Worm (Caenorhabditis elegans) whole organism, mixed stage, embryonic: Measurements from ENCODE around the gene F54F7.2.

Experiments
- M03D4.4 ChIP-seq: sonication (generic microtip); optimal IDR thresholded peaks from 2 replicates; lab custom pipeline; 2017; ENCODE audit warnings: mild to moderate bottlenecking, missing genetic modification characterization, missing compliant biosample characterization
- bed-3 ChIP-seq: fragments of 200-800 bp; sonication (Bioruptor generic); optimal IDR thresholded peaks from 3 replicates; lab custom pipeline; 2018; ENCODE audit warnings: mild to moderate bottlenecking, missing genetic modification characterization, moderate library complexity, missing compliant biosample characterization
- blmp-1 ChIP-seq: fragments of 150-350 bp; optimal IDR thresholded peaks from 2 replicates; lab custom pipeline; 2014; ENCODE audit warnings: missing biosample characterization, missing genetic modification characterization
- ceh-39 ChIP-seq: fragments of 150-350 bp; optimal IDR thresholded peaks from 2 replicates; lab custom pipeline; 2014; ENCODE audit warnings: missing biosample characterization, missing genetic modification characterization
- ceh-43 ChIP-seq: fragments of 200-800 bp; sonication (Bioruptor generic); optimal IDR thresholded peaks from 2 replicates; lab custom pipeline; 2018; ENCODE audit warnings: mild to moderate bottlenecking, missing genetic modification characterization, moderate library complexity, missing compliant biosample characterization
- ceh-83 ChIP-seq: fragments of 200-800 bp; sonication (Bioruptor generic); optimal IDR thresholded peaks from 2 replicates; lab custom pipeline; 2018; ENCODE audit warnings: mild to moderate bottlenecking, missing genetic modification characterization, missing compliant biosample characterization
- drap-1 ChIP-seq: fragments of 200-800 bp; sonication (Bioruptor generic); optimal IDR thresholded peaks from 3 replicates; lab custom pipeline; 2018; ENCODE audit warnings: mild to moderate bottlenecking, missing genetic modification characterization, missing compliant biosample characterization
- elt-1 ChIP-seq: sonication (generic microtip); optimal IDR thresholded peaks from 2 replicates; lab custom pipeline; 2017; ENCODE audit warnings: missing genetic modification characterization, mild to moderate bottlenecking, missing compliant biosample characterization, antibody characterized with exemption, moderate library complexity, borderline replicate concordance; ENCODE audit not compliant: insufficient read depth
- elt-3 ChIP-seq: fragments of 150-350 bp; optimal IDR thresholded peaks from 2 replicates; lab custom pipeline; 2014; ENCODE audit warnings: missing biosample characterization, missing genetic modification characterization
- flh-1 ChIP-seq: fragments of 200-800 bp; sonication (Bioruptor generic); optimal IDR thresholded peaks from 2 replicates; lab custom pipeline; 2018; ENCODE audit warnings: mild to moderate bottlenecking, missing genetic modification characterization, moderate library complexity, missing compliant biosample characterization
- ham-2 ChIP-seq: fragments of 200-800 bp; sonication (Bioruptor generic); optimal IDR thresholded peaks from 2 replicates; lab custom pipeline; 2018; ENCODE audit warnings: mild to moderate bottlenecking, missing genetic modification characterization, missing compliant biosample characterization
- hlh-1 ChIP-seq: fragments of 150-350 bp; optimal IDR thresholded peaks from 2 replicates; lab custom pipeline; 2014; ENCODE audit warnings: missing biosample characterization, missing genetic modification reagents, missing genetic modification characterization
- lin-13 ChIP-seq: fragments of 150-350 bp; optimal IDR thresholded peaks from 2 replicates; lab custom pipeline; 2014; ENCODE audit warnings: missing biosample characterization, missing genetic modification characterization
- lin-32 ChIP-seq: fragments of 200-800 bp; sonication (Bioruptor generic); optimal IDR thresholded peaks from 2 replicates; lab custom pipeline; 2018; ENCODE audit warnings: mild to moderate bottlenecking, missing genetic modification characterization, missing compliant biosample characterization
- lsy-2 ChIP-seq: fragments of 150-350 bp; optimal IDR thresholded peaks from 2 replicates; lab custom pipeline; 2014; ENCODE audit warnings: missing biosample characterization, missing genetic modification characterization
- mab-5 ChIP-seq: fragments of 150-350 bp; optimal IDR thresholded peaks from 2 replicates; lab custom pipeline; 2014; ENCODE audit warnings: missing biosample characterization, missing genetic modification characterization
- mep-1 ChIP-seq: fragments of 150-350 bp; optimal IDR thresholded peaks from 2 replicates; lab custom pipeline; 2017; ENCODE audit warnings: missing biosample characterization, missing genetic modification reagents, missing genetic modification characterization, inconsistent platforms
- mls-2 ChIP-seq: sonication (generic microtip); optimal IDR thresholded peaks from 2 replicates; lab custom pipeline; 2016; ENCODE audit warnings: mild to moderate bottlenecking, missing genetic modification characterization, moderate library complexity, missing compliant biosample characterization
- nhr-2 ChIP-seq: fragments of 150-350 bp; optimal IDR thresholded peaks from 2 replicates; lab custom pipeline; 2014; ENCODE audit warnings: missing biosample characterization, missing genetic modification characterization
- nhr-237 ChIP-seq: fragments of 150-350 bp; optimal IDR thresholded peaks from 2 replicates; lab custom pipeline; 2014; ENCODE audit warnings: missing biosample characterization, missing genetic modification characterization
- nhr-28 ChIP-seq: fragments of 150-350 bp; optimal IDR thresholded peaks from 2 replicates; lab custom pipeline; 2014; ENCODE audit warnings: missing biosample characterization, missing genetic modification characterization
- nhr-76 ChIP-seq: sonication (generic microtip); optimal IDR thresholded peaks from 2 replicates; lab custom pipeline; 2017; ENCODE audit warnings: missing biosample characterization, missing genetic modification characterization
- pha-4 ChIP-seq: fragments of 150-350 bp; optimal IDR thresholded peaks from 2 replicates; lab custom pipeline; 2018; ENCODE audit warnings: missing biosample characterization, missing genetic modification reagents, missing genetic modification characterization
- sem-2 ChIP-seq: fragments of 200-800 bp; sonication (Bioruptor generic); optimal IDR thresholded peaks from 2 replicates; lab custom pipeline; 2018; ENCODE audit warnings: mild to moderate bottlenecking, missing genetic modification characterization, missing compliant biosample characterization
- snpc-4 ChIP-seq: fragments of 150-350 bp; optimal IDR thresholded peaks from 2 replicates; lab custom pipeline; 2014; ENCODE audit warnings: missing biosample characterization, missing genetic modification characterization
- tbx-8 ChIP-seq: fragments of 200-800 bp; sonication (Bioruptor generic); optimal IDR thresholded peaks from 2 replicates; lab custom pipeline; 2018; ENCODE audit warnings: mild to moderate bottlenecking, missing genetic modification characterization, moderate library complexity, missing compliant biosample characterization
- unc-120 ChIP-seq: sonication (generic microtip); optimal IDR thresholded peaks from 2 replicates; lab custom pipeline; 2017; ENCODE audit warnings: missing genetic modification characterization, missing compliant biosample characterization; ENCODE audit not compliant: poor library complexity, severe bottlenecking
- unc-39 ChIP-seq: fragments of 150-350 bp; optimal IDR thresholded peaks from 2 replicates; lab custom pipeline; 2014; ENCODE audit warnings: missing biosample characterization, missing genetic modification characterization
- unc-62 ChIP-seq: fragments of 150-350 bp; optimal IDR thresholded peaks from 2 replicates; lab custom pipeline; 2014; ENCODE audit warnings: missing biosample characterization, missing genetic modification reagents, missing genetic modification characterization
- zip-8 ChIP-seq: fragments of 150-350 bp; optimal IDR thresholded peaks from 2 replicates; lab custom pipeline; 2014; ENCODE audit warnings: missing biosample characterization, missing genetic modification characterization
- ztf-11 ChIP-seq: fragments of 150-350 bp; optimal IDR thresholded peaks from 2 replicates; lab custom pipeline; 2014; ENCODE audit warnings: missing biosample characterization, missing genetic modification characterization

Gene F54F7.2

DNA sequence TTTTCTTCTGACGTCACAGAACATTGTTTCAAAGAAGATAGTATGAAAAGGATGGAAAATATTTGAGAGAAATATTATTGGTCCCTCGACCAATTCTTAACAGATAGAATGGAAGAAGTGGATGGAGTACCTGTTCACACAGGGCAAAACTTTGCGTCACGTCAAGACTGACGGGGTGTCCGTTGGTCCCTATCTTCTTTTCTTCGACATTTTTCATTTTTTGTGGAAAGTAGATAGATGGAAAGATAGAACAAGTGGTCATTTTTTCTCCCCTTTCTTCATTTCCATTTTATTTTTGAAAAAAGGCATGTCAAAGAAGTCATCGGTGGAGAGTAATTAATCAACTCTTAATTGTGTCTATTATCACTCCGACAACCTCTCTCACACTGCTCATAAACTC is 24.8 kb upstream of the F54F7.2 start:
- no peak for TF ChIP-seq mls-2 (tag; lab: Kevin White, UChicago)
- no peak for TF ChIP-seq ceh-39
- no peak for TF ChIP-seq snpc-4 (tag; lab: Kevin White, UChicago)
- peak; percentile 19 for TF ChIP-seq unc-120 (tag; lab: Kevin White, UChicago)
- no peak for TF ChIP-seq blmp-1 (tag; lab: Kevin White, UChicago)
- no peak for TF ChIP-seq mep-1 (tag; lab: Kevin White, UChicago)
- no peak for TF ChIP-seq M03D4.4 (tag; lab: Kevin White, UChicago)
- no peak for TF ChIP-seq tbx-8 (GFP tag; lab: Kevin White, UChicago)
- peak; percentile 49 for TF ChIP-seq unc-62 (GFP tag; lab: Kevin White, UChicago)
- TF ChIP-seq lsy-2 (tag; lab: Kevin White, UChicago), result no peak
- no peak for TF ChIP-seq drap-1 (GFP tag; lab: Kevin White, UChicago)
- TF ChIP-seq lin-32 (GFP tag; lab: Kevin White, UChicago), result no peak
- no peak for TF ChIP-seq sem-2 (GFP tag; lab: Kevin White, UChicago)
- no peak for TF ChIP-seq zip-8 (tag; lab: Kevin White, UChicago)
- no peak for TF ChIP-seq ztf-11 (tag; lab: Kevin White, UChicago)
- TF ChIP-seq mab-5 (tag; lab: Kevin White, UChicago), result no peak
- peak; percentile 9 for TF ChIP-seq hlh-1 (tag; lab: Kevin White, UChicago)
- no peak for TF ChIP-seq unc-39 (tag; lab: Kevin White, UChicago)
- TF ChIP-seq ceh-43, result no peak
- TF ChIP-seq nhr-237 (tag; lab: Kevin White, UChicago), result no peak
- no peak for TF ChIP-seq lin-13 (tag; lab: Kevin White, UChicago)
- TF ChIP-seq nhr-28, result no peak

DNA sequence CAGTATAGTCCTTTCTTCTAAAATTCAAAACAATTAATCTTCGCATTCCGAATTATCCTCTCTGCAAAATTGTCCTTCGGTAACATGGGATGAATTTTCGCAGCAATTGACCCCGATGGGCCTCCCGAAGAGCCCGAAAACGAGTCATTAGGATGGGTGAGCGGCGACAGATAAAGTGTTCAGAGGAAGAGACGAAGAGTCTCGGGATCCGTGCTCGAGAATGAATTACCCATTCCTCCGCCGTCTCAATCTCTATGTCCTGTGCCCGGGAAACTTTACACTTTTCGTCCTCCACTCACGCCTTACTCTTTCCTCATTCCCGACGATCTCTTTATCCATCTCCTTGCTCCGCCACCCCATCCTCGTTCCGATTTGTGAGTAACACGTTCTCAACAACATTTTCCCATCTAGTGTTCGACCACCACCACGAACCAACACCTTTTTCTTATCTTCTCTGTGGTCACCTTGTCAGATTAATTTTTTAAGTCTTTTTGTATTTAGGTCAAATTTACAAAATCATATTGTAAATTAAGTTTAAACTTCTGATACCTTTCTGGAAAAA is 22.2 kb upstream of the F54F7.2 start:
- no peak for TF ChIP-seq mep-1 (tag; lab: Kevin White, UChicago)
- no peak for TF ChIP-seq ceh-83 (GFP tag; lab: Kevin White, UChicago)
- TF ChIP-seq ceh-39, result no peak
- TF ChIP-seq unc-120 (tag; lab: Kevin White, UChicago), result peak; percentile 69
- TF ChIP-seq ztf-11 (tag; lab: Kevin White, UChicago), result no peak
- peak; percentile 31 for TF ChIP-seq hlh-1 (tag; lab: Kevin White, UChicago)
- TF ChIP-seq unc-62 (GFP tag; lab: Kevin White, UChicago), result no peak
- no peak for TF ChIP-seq elt-3 (tag; lab: Kevin White, UChicago)

DNA sequence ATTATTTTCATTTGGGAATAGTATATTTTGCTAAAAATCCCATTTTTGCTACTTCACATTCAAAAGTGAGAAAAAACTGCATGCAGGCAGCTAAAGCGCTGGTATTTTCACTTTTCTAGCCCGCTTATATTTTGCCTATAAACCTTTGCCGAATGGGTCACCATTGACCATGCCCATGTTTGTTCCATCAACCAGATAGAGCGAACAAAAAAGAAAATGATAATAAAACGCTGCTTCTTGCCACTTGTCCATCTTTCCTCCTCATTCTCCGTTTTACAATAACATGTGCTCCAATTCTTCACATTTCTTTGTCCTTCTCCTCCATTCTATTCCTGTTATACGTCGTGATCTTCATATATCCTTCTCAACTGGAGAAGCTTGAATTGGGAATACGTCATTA is 19.8 kb upstream of the F54F7.2 start, which contains the start of gene tag-241:
Gene tag-241, plus strand, starts transcription at position 301 of the 400 bp plus-strand sequence.
- TF ChIP-seq nhr-2 (tag; lab: Kevin White, UChicago) (no peak), hlh-1 (tag; lab: Kevin White, UChicago) (no peak), ceh-39 (no peak), nhr-76 (tag; lab: Kevin White, UChicago) (no peak), elt-1 (tag; lab: Kevin White, UChicago) (no peak), ham-2 (GFP tag; lab: Kevin White, UChicago) (no peak), sem-2 (GFP tag; lab: Kevin White, UChicago) (no peak), snpc-4 (tag; lab: Kevin White, UChicago) (no peak), tbx-8 (GFP tag; lab: Kevin White, UChicago) (no peak), unc-120 (tag; lab: Kevin White, UChicago) (no peak), bed-3 (GFP tag; lab: Kevin White, UChicago) (no peak), ceh-83 (GFP tag; lab: Kevin White, UChicago) (no peak), flh-1 (no peak)

DNA sequence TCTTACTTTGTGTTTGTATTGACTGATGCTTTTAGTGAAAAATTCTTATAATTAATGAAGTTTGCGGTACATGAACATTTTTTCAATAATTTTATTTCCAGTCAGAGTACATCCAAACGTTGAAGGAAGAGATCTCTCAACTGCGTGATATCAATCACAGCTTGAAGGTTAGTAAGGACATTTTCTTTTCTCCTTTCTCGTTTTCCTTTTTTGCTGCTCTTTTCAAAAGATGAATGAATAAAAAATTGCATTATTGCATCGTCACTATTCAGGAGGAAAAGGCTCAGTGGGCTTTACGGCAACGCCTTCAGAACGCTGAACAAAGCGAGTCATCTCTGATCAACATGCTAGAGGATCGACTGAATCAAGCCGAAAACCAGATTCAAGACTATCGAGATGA is 16.6 kb upstream of the F54F7.2 start:
- TF ChIP-seq hlh-1 (tag; lab: Kevin White, UChicago) (no peak), snpc-4 (tag; lab: Kevin White, UChicago) (no peak), tbx-8 (GFP tag; lab: Kevin White, UChicago) (no peak), lsy-2 (tag; lab: Kevin White, UChicago) (no peak), nhr-237 (tag; lab: Kevin White, UChicago) (no peak)
- TF ChIP-seq, all 35 proteins: peak for 0

DNA sequence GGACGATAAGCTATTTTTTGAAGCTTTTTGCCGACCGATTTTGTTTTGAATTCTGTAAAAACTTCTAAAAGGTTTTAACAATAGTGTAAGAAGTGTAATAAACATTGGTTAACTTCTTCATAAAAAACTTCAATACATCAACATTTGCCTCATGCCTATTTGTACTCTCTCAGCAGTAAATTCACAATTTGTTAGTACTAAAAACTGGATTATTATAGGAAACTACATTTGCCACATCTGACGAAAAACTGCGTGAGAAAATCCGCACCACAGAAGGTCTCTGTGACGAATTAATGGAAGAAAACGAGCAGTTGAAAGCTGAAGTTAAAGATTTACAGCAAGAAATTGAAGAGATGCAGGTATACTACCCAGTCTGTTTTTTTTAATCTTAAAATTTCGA is 15.9 kb upstream of the F54F7.2 start:
- TF ChIP-seq snpc-4 (tag; lab: Kevin White, UChicago) (no peak), unc-120 (tag; lab: Kevin White, UChicago) (no peak), pha-4 (tag; lab: Kevin White, UChicago) (no peak), unc-39 (tag; lab: Kevin White, UChicago) (no peak), ztf-11 (tag; lab: Kevin White, UChicago) (no peak), M03D4.4 (tag; lab: Kevin White, UChicago) (no peak)
